Fruit fly (Drosophila melanogaster): ENCODE data around the gene CG34124.
A peak's percentile ranks its signal among the peaks of the same experiment; 100 is the strongest.

The CG34124 gene

DNA sequence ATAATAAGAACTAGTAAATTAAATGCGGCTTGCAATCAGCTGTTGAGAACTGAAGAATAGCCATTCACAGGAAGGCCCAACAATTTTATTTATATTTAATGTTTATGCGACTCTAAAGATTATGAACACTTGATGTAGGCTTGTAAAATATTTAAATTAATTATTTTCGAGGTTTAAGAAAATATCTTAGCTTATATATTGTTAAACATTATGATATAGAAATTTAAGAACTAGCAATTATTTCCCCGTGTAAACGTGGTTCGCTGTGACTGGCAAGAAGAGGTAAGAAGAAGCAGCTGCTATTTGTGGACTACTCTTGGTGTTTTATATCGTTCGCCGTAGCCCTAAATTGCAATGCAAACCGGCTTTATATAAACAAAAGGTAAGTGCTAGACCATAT is 12.9 kb upstream of the CG34124 start, which contains the start of the genes mRpL24 and betaggt-I (continued):
- peak; percentile 95 for TF ChIP-seq lbe (GFP tag; optimal IDR thresholded peaks at IDR 0.05)
- TF ChIP-seq CG3847 (GFP tag; IDR thresholded peaks at IDR 0.05) = peak; percentile 97
- TF ChIP-seq CG15269 (tag; optimal IDR thresholded peaks at IDR 0.05) = peak; percentile 97
- peak; percentile 80 for TF ChIP-seq CG16863 (GFP tag; optimal IDR thresholded peaks at IDR 0.05)
- peak; percentile 29 for TF ChIP-seq pros (GFP tag; optimal IDR thresholded peaks at IDR 0.05)
- peak; percentile 94 for TF ChIP-seq CG12155 (GFP tag; optimal IDR thresholded peaks at IDR 0.05)
- no peak for TF ChIP-seq cad (GFP tag; optimal IDR thresholded peaks at IDR 0.05)
- peak; percentile 85 for TF ChIP-seq CG18011 (GFP tag; optimal IDR thresholded peaks at IDR 0.05)
- peak; percentile 58 for TF ChIP-seq fu2 (GFP tag; optimal IDR thresholded peaks at IDR 0.05)
- peak; percentile 98 for TF ChIP-seq CG9817 (tag; optimal IDR thresholded peaks at IDR 0.05)
- no peak for TF ChIP-seq Doc3 (GFP tag; IDR thresholded peaks at IDR 0.05; ENCODE audit: partially characterized antibody)
- TF ChIP-seq sqz (GFP tag; optimal IDR thresholded peaks at IDR 0.05) = no peak
- TF ChIP-seq MESR4 (GFP tag; optimal IDR thresholded peaks at IDR 0.05) = peak; percentile 77
- peak; percentile 99 for TF ChIP-seq CG12391 (tag; optimal IDR thresholded peaks at IDR 0.05)
- TF ChIP-seq pb (GFP tag; optimal IDR thresholded peaks at IDR 0.05) = no peak
- TF ChIP-seq CG7745 (tag; optimal IDR thresholded peaks at IDR 0.05) = peak; percentile 58
- peak; percentile 71 for TF ChIP-seq CG10565 (GFP tag; optimal IDR thresholded peaks at IDR 0.05)
- peak; percentile 61 for TF ChIP-seq Ets97D (GFP tag; optimal IDR thresholded peaks at IDR 0.05)
- TF ChIP-seq CG1603 (tag; optimal IDR thresholded peaks at IDR 0.05) = peak; percentile 84
- TF ChIP-seq CG7963 (GFP tag; IDR thresholded peaks at IDR 0.05; ENCODE audit: partially characterized antibody) = no peak
- peak; percentile 87 for TF ChIP-seq Ravus (GFP tag; IDR thresholded peaks at IDR 0.05)
- TF ChIP-seq vvl (GFP tag; IDR thresholded peaks at IDR 0.05) = peak; percentile 99
- TF ChIP-seq CG11093 (GFP tag; IDR thresholded peaks at IDR 0.05) = peak; percentile 94
- no peak for TF ChIP-seq fru (optimal IDR thresholded peaks at IDR 0.05)
- peak; percentile 98 for TF ChIP-seq CG2678 (tag; optimal IDR thresholded peaks at IDR 0.05)
- TF ChIP-seq Hsf (GFP tag; optimal IDR thresholded peaks at IDR 0.05) = peak; percentile 93
- peak; percentile 97 for TF ChIP-seq CG18262 (tag; optimal IDR thresholded peaks at IDR 0.05)
- peak; percentile 92 for TF ChIP-seq rib (GFP tag; IDR thresholded peaks at IDR 0.05)
- TF ChIP-seq zf30C (GFP tag; optimal IDR thresholded peaks at IDR 0.05) = peak; percentile 12
- TF ChIP-seq CG13894 (tag; optimal IDR thresholded peaks at IDR 0.05) = peak; percentile 96
- peak; percentile 98 for TF ChIP-seq Sox102F (GFP tag; optimal IDR thresholded peaks at IDR 0.05)
- TF ChIP-seq Drgx (GFP tag; IDR thresholded peaks at IDR 0.05) = peak; percentile 96
- peak; percentile 96 for TF ChIP-seq lilli (GFP tag; optimal IDR thresholded peaks at IDR 0.05)
- TF ChIP-seq CG18599 (GFP tag; optimal IDR thresholded peaks at IDR 0.05) = peak; percentile 97
- TF ChIP-seq slbo (GFP tag; IDR thresholded peaks at IDR 0.05) = peak; percentile 97
- peak; percentile 88 for TF ChIP-seq run (tag; optimal IDR thresholded peaks at IDR 0.05)
- no peak for TF ChIP-seq amos (GFP tag; IDR thresholded peaks at IDR 0.05; ENCODE audit: partially characterized antibody)
- TF ChIP-seq CG30020 (tag; optimal IDR thresholded peaks at IDR 0.05) = peak; percentile 85
- no peak for TF ChIP-seq tna (GFP tag; IDR thresholded peaks at IDR 0.05; ENCODE audit: partially characterized antibody)
- TF ChIP-seq CG34422 (GFP tag; IDR thresholded peaks at IDR 0.05) = peak; percentile 98
- TF ChIP-seq hb (GFP tag; IDR thresholded peaks at IDR 0.05; ENCODE audit: partially characterized antibody) = no peak
- peak; percentile 72 for TF ChIP-seq mirr (GFP tag; optimal IDR thresholded peaks at IDR 0.05)
- TF ChIP-seq otp (GFP tag; IDR thresholded peaks at IDR 0.05) = peak; percentile 95
- TF ChIP-seq cato (GFP tag; optimal IDR thresholded peaks at IDR 0.05; ENCODE audit: borderline replicate concordance) = peak; percentile 89
- TF ChIP-seq CG7357 (GFP tag; IDR thresholded peaks at IDR 0.05) = peak; percentile 86
- TF ChIP-seq CG4424 (GFP tag; optimal IDR thresholded peaks at IDR 0.05) = peak; percentile 95
- TF ChIP-seq chn (GFP tag; optimal IDR thresholded peaks at IDR 0.05) = peak; percentile 89
- 0 out of 2 replicates have a peak, but pooled peaks have one; percentile 19 for TF ChIP-seq sna (GFP tag; IDR thresholded peaks at IDR 0.05; ENCODE audit: partially characterized antibody)
- TF ChIP-seq Chrac-16 (GFP tag; optimal IDR thresholded peaks at IDR 0.05) = peak; percentile 94
- peak; percentile 95 for TF ChIP-seq CG3281 (GFP tag; optimal IDR thresholded peaks at IDR 0.05)
- TF ChIP-seq CG12299 (tag; optimal IDR thresholded peaks at IDR 0.05) = peak; percentile 96

Data from whole organism, embryonic.